Worm (Caenorhabditis elegans) whole organism, L4 larva: ENCODE results near the gene mcat-1.

Experiments
- F37D6.2 ChIP-seq: sonication (generic microtip); optimal IDR thresholded peaks from 2 replicates; lab custom pipeline; 2016; ENCODE audit warnings: mild to moderate bottlenecking, missing genetic modification characterization, missing compliant biosample characterization
- ceh-32 ChIP-seq: sonication (generic microtip); optimal IDR thresholded peaks from 2 replicates; lab custom pipeline; 2016; ENCODE audit warnings: mild to moderate bottlenecking, missing genetic modification characterization, missing compliant biosample characterization; ENCODE audit not compliant: poor library complexity
- ceh-82 ChIP-seq: sonication (generic microtip); optimal IDR thresholded peaks from 2 replicates; lab custom pipeline; 2017; ENCODE audit warnings: missing biosample characterization, missing genetic modification characterization
- fos-1 ChIP-seq: fragments of 150-350 bp; optimal IDR thresholded peaks from 2 replicates; lab custom pipeline; 2014; ENCODE audit warnings: missing biosample characterization, missing genetic modification characterization
- nhr-237 ChIP-seq: sonication (generic microtip); optimal IDR thresholded peaks from 2 replicates; lab custom pipeline; 2017; ENCODE audit warnings: missing biosample characterization, missing genetic modification characterization
- snpc-4 ChIP-seq: fragments of 150-350 bp; optimal IDR thresholded peaks from 2 replicates; lab custom pipeline; 2014; ENCODE audit warnings: missing biosample characterization, missing genetic modification characterization

- TF ChIP-seq snpc-4: no peak
- no peak for TF ChIP-seq ceh-32
- no peak for TF ChIP-seq F37D6.2 (tag; lab: Kevin White, UChicago)
- TF ChIP-seq nhr-237 (tag; lab: Kevin White, UChicago): no peak
- no peak for TF ChIP-seq ceh-82 (tag; lab: Kevin White, UChicago)
- no peak for TF ChIP-seq fos-1 (tag; lab: Kevin White, UChicago)
These were observed 16.4 kb upstream of the mcat-1 start for ce11 chrII:107703-108102.
